Worm (Caenorhabditis elegans) whole organism, L1 larva: ENCODE results near the gene vps-32.1.

Experiments used
- F16B12.6 ChIP-seq: fragments of 150-350 bp; optimal IDR thresholded peaks from 2 replicates; lab custom pipeline; 2014; ENCODE audit warnings: missing biosample characterization, missing genetic modification characterization
- Y116A8C.19 ChIP-seq: sonication (generic microtip); optimal IDR thresholded peaks from 2 replicates; lab custom pipeline; 2016; ENCODE audit warnings: missing compliant biosample characterization, missing genetic modification characterization, borderline replicate concordance
- blmp-1 ChIP-seq: fragments of 150-350 bp; optimal IDR thresholded peaks from 2 replicates; lab custom pipeline; 2014; ENCODE audit warnings: missing biosample characterization, missing genetic modification characterization
- ceh-8 ChIP-seq: fragments of 200-800 bp; sonication (Bioruptor generic); optimal IDR thresholded peaks from 2 replicates; lab custom pipeline; 2018; ENCODE audit warnings: mild to moderate bottlenecking, missing genetic modification characterization, moderate library complexity, missing compliant biosample characterization
- ceh-82 ChIP-seq, 3 experiments: fragments of 150-350 bp in 1 of 3; sonication (generic microtip) in 2 of 3; optimal IDR thresholded peaks; 2 replicates each; lab custom pipeline; 2014 to 2017; ENCODE audit warnings: missing biosample characterization in 3 of 3, missing genetic modification characterization in 3 of 3
- ceh-88 ChIP-seq: fragments of 200-800 bp; sonication (Bioruptor generic); IDR thresholded peaks from 2 replicates; pipeline ENCODE4 v1.3.6; 2022; ENCODE audit warnings: missing genetic modification characterization, missing compliant biosample characterization
- dpl-1 ChIP-seq, 3 experiments: fragments of 150-350 bp in 2 of 3; sonication (generic microtip) in 1 of 3; optimal IDR thresholded peaks; 2 replicates each; lab custom pipeline; 2014 to 2017; ENCODE audit warnings: missing biosample characterization in 3 of 3, missing genetic modification characterization in 3 of 3, missing genetic modification reagents in 3 of 3
- efl-3 ChIP-seq: fragments of 200-800 bp; sonication (Bioruptor generic); optimal IDR thresholded peaks from 2 replicates; lab custom pipeline; 2018; ENCODE audit warnings: mild to moderate bottlenecking, missing genetic modification characterization, missing compliant biosample characterization
- egl-13 ChIP-seq: sonication (generic microtip); optimal IDR thresholded peaks from 2 replicates; lab custom pipeline; 2016; ENCODE audit warnings: missing genotype, missing genetic modification reagents, missing genetic modification characterization, missing compliant biosample characterization
- ets-5 ChIP-seq: fragments of 200-800 bp; sonication (Bioruptor generic); IDR thresholded peaks from 2 replicates; pipeline ENCODE4 v1.3.6; 2022; ENCODE audit warnings: missing genetic modification characterization, missing compliant biosample characterization
- fkh-10 ChIP-seq: sonication (generic microtip); optimal IDR thresholded peaks from 2 replicates; lab custom pipeline; 2017; ENCODE audit warnings: missing biosample characterization, missing genetic modification reagents, missing genetic modification characterization
- fos-1 ChIP-seq: fragments of 150-350 bp; optimal IDR thresholded peaks from 2 replicates; lab custom pipeline; 2014; ENCODE audit warnings: missing biosample characterization, missing genetic modification characterization
- grh-1 ChIP-seq: fragments of 200-800 bp; sonication (Bioruptor generic); IDR thresholded peaks from 2 replicates; pipeline ENCODE4 v1.3.6; 2022; ENCODE audit warnings: missing genetic modification reagents, missing genetic modification characterization, missing compliant biosample characterization
- irx-1 ChIP-seq: sonication (generic microtip); optimal IDR thresholded peaks from 2 replicates; lab custom pipeline; 2016; ENCODE audit warnings: missing genetic modification characterization, missing compliant biosample characterization
- isw-1 ChIP-seq: fragments of 200-800 bp; sonication (Bioruptor generic); IDR thresholded peaks from 2 replicates; pipeline ENCODE4 v1.3.6; 2022; ENCODE audit warnings: missing genetic modification characterization, missing compliant biosample characterization
- jun-1 ChIP-seq: fragments of 150-350 bp; optimal IDR thresholded peaks from 2 replicates; lab custom pipeline; 2014; ENCODE audit warnings: missing biosample characterization, missing genetic modification reagents, missing genetic modification characterization
- lin-13 ChIP-seq: fragments of 150-350 bp; optimal IDR thresholded peaks from 2 replicates; lab custom pipeline; 2014; ENCODE audit warnings: missing biosample characterization, missing genetic modification reagents, missing genetic modification characterization
- lin-14 ChIP-seq: fragments of 200-800 bp; sonication (Bioruptor generic); optimal IDR thresholded peaks from 2 replicates; lab custom pipeline; 2018; ENCODE audit warnings: mild to moderate bottlenecking, missing genetic modification characterization, moderate library complexity, missing compliant biosample characterization
- lin-15B ChIP-seq: fragments of 150-350 bp; sonication (generic microtip); optimal IDR thresholded peaks from 3 replicates; lab custom pipeline; 2014; ENCODE audit warnings: missing biosample characterization, missing genetic modification characterization
- lin-39 ChIP-seq: fragments of 150-350 bp; optimal IDR thresholded peaks from 2 replicates; lab custom pipeline; 2014; ENCODE audit warnings: missing biosample characterization, missing genetic modification reagents, missing genetic modification characterization
- lir-3 ChIP-seq: sonication (generic microtip); optimal IDR thresholded peaks from 2 replicates; lab custom pipeline; 2016; ENCODE audit warnings: mild to moderate bottlenecking, missing genetic modification characterization, moderate library complexity, missing compliant biosample characterization; ENCODE audit not compliant: poor library complexity
- lsy-2 ChIP-seq, 2 experiments: fragments of 150-350 bp; optimal IDR thresholded peaks; 2 replicates each; lab custom pipeline; 2014; ENCODE audit warnings: missing biosample characterization in 2 of 2, missing genetic modification characterization in 2 of 2
- mef-2 ChIP-seq: fragments of 150-350 bp; optimal IDR thresholded peaks from 2 replicates; lab custom pipeline; 2014; ENCODE audit warnings: missing biosample characterization, missing genetic modification characterization
- mep-1 ChIP-seq: fragments of 150-350 bp; optimal IDR thresholded peaks from 2 replicates; lab custom pipeline; 2014; ENCODE audit warnings: missing biosample characterization, missing genetic modification characterization
- nhr-11 ChIP-seq: fragments of 150-350 bp; optimal IDR thresholded peaks from 2 replicates; lab custom pipeline; 2014; ENCODE audit warnings: missing biosample characterization, missing genetic modification characterization
- nhr-12 ChIP-seq: sonication (generic microtip); optimal IDR thresholded peaks from 2 replicates; lab custom pipeline; 2017; ENCODE audit warnings: missing biosample characterization, missing genetic modification characterization
- nhr-19 ChIP-seq: fragments of 200-800 bp; sonication (Bioruptor generic); conservative IDR thresholded peaks from 2 replicates; pipeline ENCODE4 v1.3.6; 2022; ENCODE audit warnings: missing genetic modification characterization, missing compliant biosample characterization
- nhr-237 ChIP-seq: fragments of 150-350 bp; optimal IDR thresholded peaks from 2 replicates; lab custom pipeline; 2014; ENCODE audit warnings: missing biosample characterization, missing genetic modification characterization
- nhr-28 ChIP-seq: fragments of 150-350 bp; optimal IDR thresholded peaks from 2 replicates; lab custom pipeline; 2014; ENCODE audit warnings: missing biosample characterization, missing genetic modification characterization
- nhr-47 ChIP-seq: sonication (generic microtip); optimal IDR thresholded peaks from 2 replicates; lab custom pipeline; 2016; ENCODE audit warnings: mild to moderate bottlenecking, missing genetic modification characterization, moderate library complexity, missing compliant biosample characterization
- nhr-71 ChIP-seq: sonication (generic microtip); optimal IDR thresholded peaks from 2 replicates; lab custom pipeline; 2016; ENCODE audit warnings: mild to moderate bottlenecking, missing genetic modification characterization, moderate library complexity, missing compliant biosample characterization
- nhr-77 ChIP-seq: fragments of 150-350 bp; optimal IDR thresholded peaks from 2 replicates; lab custom pipeline; 2014; ENCODE audit warnings: missing biosample characterization, missing genetic modification characterization
- nhr-84 ChIP-seq: sonication (generic microtip); optimal IDR thresholded peaks from 2 replicates; lab custom pipeline; 2017; ENCODE audit warnings: missing biosample characterization, missing genetic modification characterization
- nhr-85 ChIP-seq: sonication (generic microtip); peaks from one replicate; lab custom pipeline; 2016; ENCODE audit warnings: missing genetic modification characterization, inconsistent platforms, missing compliant biosample characterization
- pag-3 ChIP-seq: sonication (generic microtip); optimal IDR thresholded peaks from 2 replicates; lab custom pipeline; 2017; ENCODE audit warnings: missing genetic modification characterization, mild to moderate bottlenecking, missing compliant biosample characterization, antibody characterized with exemption, borderline replicate concordance; ENCODE audit not compliant: insufficient read depth
- pqm-1 ChIP-seq: sonication (generic microtip); optimal IDR thresholded peaks from 3 replicates; lab custom pipeline; 2017; ENCODE audit warnings: missing biosample characterization, missing genetic modification characterization
- rnt-1 ChIP-seq: sonication (generic microtip); optimal IDR thresholded peaks from 2 replicates; lab custom pipeline; 2016; ENCODE audit warnings: mild to moderate bottlenecking, missing genetic modification characterization, moderate library complexity, missing compliant biosample characterization
- skn-1 ChIP-seq: fragments of 150-350 bp; optimal IDR thresholded peaks from 2 replicates; lab custom pipeline; 2014; ENCODE audit warnings: missing biosample characterization, missing genetic modification characterization
- sptf-1 ChIP-seq: fragments of 150-350 bp; optimal IDR thresholded peaks from 2 replicates; lab custom pipeline; 2014; ENCODE audit warnings: missing biosample characterization, missing genetic modification characterization
- swsn-7 ChIP-seq: sonication (generic microtip); optimal IDR thresholded peaks from 2 replicates; lab custom pipeline; 2016; ENCODE audit warnings: missing genetic modification characterization, missing compliant biosample characterization
- tbx-2 ChIP-seq: sonication (generic microtip); optimal IDR thresholded peaks from 2 replicates; lab custom pipeline; 2016; ENCODE audit warnings: missing genetic modification characterization, missing compliant biosample characterization
- tlp-1 ChIP-seq: fragments of 150-350 bp; optimal IDR thresholded peaks from 2 replicates; lab custom pipeline; 2014; ENCODE audit warnings: missing biosample characterization, missing genetic modification characterization
- vab-15 ChIP-seq: sonication (generic microtip); optimal IDR thresholded peaks from 2 replicates; lab custom pipeline; 2017; ENCODE audit warnings: missing genotype, mild to moderate bottlenecking, missing genetic modification characterization, missing compliant biosample characterization
- xbp-1 ChIP-seq: sonication (generic microtip); optimal IDR thresholded peaks from 2 replicates; lab custom pipeline; 2016; ENCODE audit warnings: missing genetic modification characterization, missing compliant biosample characterization
- zag-1 ChIP-seq: fragments of 150-350 bp; optimal IDR thresholded peaks from 2 replicates; lab custom pipeline; 2014; ENCODE audit warnings: missing biosample characterization, missing genetic modification characterization
- ztf-11 ChIP-seq, 2 experiments: sonication (generic microtip); optimal IDR thresholded peaks; 2 replicates each; lab custom pipeline; 2016 to 2017; ENCODE audit warnings: missing genetic modification characterization in 2 of 2, missing biosample characterization in 1 of 2, missing compliant biosample characterization in 1 of 2

vps-32.1 gene

ce11 chrII:6565077-6565476 is 24.4 kb upstream of the vps-32.1 start, which contains the start of gene mpz-3 (continued):
- TF ChIP-seq vab-15 (tag; lab: Kevin White, UChicago) (no peak), blmp-1 (tag; lab: Kevin White, UChicago) (peak; percentile 7), tlp-1 (tag; lab: Kevin White, UChicago) (no peak), fkh-10 (peak; percentile 24), nhr-77 (tag; lab: Kevin White, UChicago) (peak; percentile 31), irx-1 (tag; lab: Kevin White, UChicago) (no peak), mef-2 (tag; lab: Kevin White, UChicago) (no peak), xbp-1 (tag; lab: Kevin White, UChicago) (peak; percentile 31), Y116A8C.19 (no peak), skn-1 (tag; lab: Kevin White, UChicago) (peak; percentile 20), rnt-1 (peak; percentile 56), grh-1 (GFP tag; lab: Robert Waterston, UW) (no peak), zag-1 (tag; lab: Kevin White, UChicago) (no peak), dpl-1 (GFP tag; optimal IDR thresholded peaks at IDR 0.05; lab: Kevin White, UChicago) (peak in 2 of 3 experiments; percentile 17 to 25), ceh-88 (GFP tag; lab: Robert Waterston, UW) (no peak), pag-3 (tag; lab: Kevin White, UChicago) (no peak), ceh-82 (tag; optimal IDR thresholded peaks at IDR 0.05; lab: Kevin White, UChicago) (peak in 2 of 3 experiments; percentile 17 to 49), pqm-1 (tag; lab: Kevin White, UChicago) (no peak), nhr-28 (tag; lab: Kevin White, UChicago) (no peak), ztf-11 (tag; optimal IDR thresholded peaks at IDR 0.05; lab: Kevin White, UChicago) (no peak), nhr-71 (tag; lab: Kevin White, UChicago) (peak; percentile 49), nhr-19 (GFP tag; lab: Robert Waterston, UW) (peak; percentile 58), nhr-84 (tag; lab: Kevin White, UChicago) (no peak), efl-3 (GFP tag; lab: Kevin White, UChicago) (no peak), lin-13 (no peak), tbx-2 (tag; lab: Kevin White, UChicago) (peak; percentile 15), lin-14 (GFP tag; lab: Kevin White, UChicago) (no peak), isw-1 (no peak), ets-5 (GFP tag; lab: Robert Waterston, UW) (no peak), lin-39 (tag; lab: Kevin White, UChicago) (no peak), sptf-1 (tag; lab: Kevin White, UChicago) (no peak), lsy-2 (tag; optimal IDR thresholded peaks at IDR 0.05; lab: Kevin White, UChicago) (peak; percentile 21 to 55), fos-1 (tag; lab: Kevin White, UChicago) (no peak), jun-1 (no peak), nhr-47 (tag; lab: Kevin White, UChicago) (peak; percentile 46), nhr-237 (tag; lab: Kevin White, UChicago) (no peak), nhr-12 (no peak), swsn-7 (tag; lab: Kevin White, UChicago) (peak; percentile 45), nhr-85 (tag; lab: Kevin White, UChicago) (no peak), lir-3 (tag; lab: Kevin White, UChicago) (peak; percentile 9), F16B12.6 (no peak), nhr-11 (tag; lab: Kevin White, UChicago) (no peak), mep-1 (peak; percentile 51)
- TF ChIP-seq, all 84 proteins: peak for 25

ce11 chrII:6566628-6567180 is 22.8 kb upstream of the vps-32.1 start, which contains the start of the genes F18C5.5 and F18C5.9:
F18C5.5 (minus strand) TSS chrII:6566728.
F18C5.9 (plus strand) TSS chrII:6567130.
- TF ChIP-seq lsy-2 (tag; optimal IDR thresholded peaks at IDR 0.05; lab: Kevin White, UChicago) (no peak), egl-13 (tag; lab: Kevin White, UChicago) (no peak), ceh-8 (no peak), blmp-1 (tag; lab: Kevin White, UChicago) (peak; percentile 58), lin-15B (no peak), ets-5 (GFP tag; lab: Robert Waterston, UW) (no peak)
